Worm (Caenorhabditis elegans): ENCODE results near the gene cest-35.2.

ce11 chrV:5213674-5214073, 23.3 kb downstream of the cest-35.2 start:
- TF ChIP-seq ztf-23 (GFP tag; IDR thresholded peaks at IDR 0.05) = no peak
- TF ChIP-seq med-1 (GFP tag; optimal IDR thresholded peaks at IDR 0.05; ENCODE audit: insufficient read depth) = no peak
- no peak for TF ChIP-seq flt-1 (GFP tag; IDR thresholded peaks at IDR 0.05)
- TF ChIP-seq klf-2 (GFP tag; conservative IDR thresholded peaks at IDR 0.05) = no peak
- no peak for TF ChIP-seq T22C8.4 (GFP tag; IDR thresholded peaks at IDR 0.05)
- no peak for TF ChIP-seq ztf-29 (GFP tag; IDR thresholded peaks at IDR 0.05)
- TF ChIP-seq ref-1 (GFP tag; conservative IDR thresholded peaks at IDR 0.05) = no peak
- no peak for TF ChIP-seq cog-1 (tag; optimal IDR thresholded peaks at IDR 0.05)
- no peak for TF ChIP-seq tab-1 (GFP tag; IDR thresholded peaks at IDR 0.05)

All from whole organism, midembryonic.